Worm (Caenorhabditis elegans): ENCODE data around the gene K07H8.7.
A peak's percentile ranks its signal among the peaks of the same experiment; 100 is the strongest.

Gene K07H8.7

DNA sequence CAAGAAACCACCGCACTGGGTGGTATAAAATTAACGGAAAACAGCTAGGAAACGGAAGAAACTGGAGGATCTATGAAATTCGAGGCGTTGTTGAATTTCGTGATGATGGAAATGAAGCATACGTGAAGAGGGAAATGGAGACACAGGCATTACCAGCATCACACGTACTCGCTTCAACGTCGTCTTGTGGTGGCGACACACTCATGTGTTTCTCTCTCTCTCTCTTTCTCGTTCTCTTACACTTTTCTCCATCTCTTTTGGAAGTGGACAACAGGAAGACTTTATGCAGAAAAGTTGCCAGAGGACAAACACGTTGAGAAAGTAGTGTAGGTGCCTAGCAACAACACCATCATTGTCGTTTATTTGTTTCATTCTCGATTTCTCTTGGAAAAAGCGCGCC lies 27.4 kb downstream of the K07H8.7 start (continued):
- TF ChIP-seq alr-1 (tag; optimal IDR thresholded peaks at IDR 0.05; ENCODE audit: borderline replicate concordance) (no peak), grh-1 (GFP tag; IDR thresholded peaks at IDR 0.05) (no peak), ets-5 (GFP tag; IDR thresholded peaks at IDR 0.05) (no peak), irx-1 (tag; optimal IDR thresholded peaks at IDR 0.05) (peak; percentile 23), elt-2 (tag; optimal IDR thresholded peaks at IDR 0.05) (no peak), ceh-90 (tag; optimal IDR thresholded peaks at IDR 0.05) (no peak), Y116A8C.19 (tag; optimal IDR thresholded peaks at IDR 0.05; ENCODE audit: borderline replicate concordance) (no peak), pqm-1 (tag; optimal IDR thresholded peaks at IDR 0.05) (no peak), nhr-28 (tag; optimal IDR thresholded peaks at IDR 0.05) (no peak), isw-1 (GFP tag; IDR thresholded peaks at IDR 0.05) (no peak), zag-1 (tag; optimal IDR thresholded peaks at IDR 0.05) (no peak), mdl-1 (tag; optimal IDR thresholded peaks at IDR 0.05) (peak in 1 of 2 experiments; percentile 39), nhr-90 (tag; optimal IDR thresholded peaks at IDR 0.05; ENCODE audit: poor library complexity) (no peak), nhr-12 (tag; optimal IDR thresholded peaks at IDR 0.05) (no peak), pax-3 (tag; optimal IDR thresholded peaks at IDR 0.05) (no peak), lin-15B (tag; optimal IDR thresholded peaks at IDR 0.05) (no peak), lin-14 (GFP tag; optimal IDR thresholded peaks at IDR 0.05) (peak; percentile 78), aly-2 (tag; optimal IDR thresholded peaks at IDR 0.05) (no peak), C16A3.4 (tag; optimal IDR thresholded peaks at IDR 0.05) (peak; percentile 13), tbx-2 (tag; optimal IDR thresholded peaks at IDR 0.05) (peak; percentile 23), ztf-4 (tag; optimal IDR thresholded peaks at IDR 0.05) (no peak), aha-1 (tag; optimal IDR thresholded peaks at IDR 0.05) (no peak), lin-13 (GFP tag; optimal IDR thresholded peaks at IDR 0.05) (no peak), fkh-8 (tag; optimal IDR thresholded peaks at IDR 0.05) (peak; percentile 81), dpl-1 (GFP tag; optimal IDR thresholded peaks at IDR 0.05) (no peak), nhr-19 (GFP tag; conservative IDR thresholded peaks at IDR 0.05) (no peak), unc-98 (GFP tag; IDR thresholded peaks at IDR 0.05) (no peak), nhr-76 (tag; optimal IDR thresholded peaks at IDR 0.05) (no peak), sptf-1 (tag; optimal IDR thresholded peaks at IDR 0.05) (no peak), zip-4 (GFP tag; optimal IDR thresholded peaks at IDR 0.05) (no peak), hlh-4 (tag; optimal IDR thresholded peaks at IDR 0.05) (no peak), ztf-11 (tag; optimal IDR thresholded peaks at IDR 0.05) (no peak), pag-3 (tag; optimal IDR thresholded peaks at IDR 0.05; ENCODE audit: borderline replicate concordance, insufficient read depth) (no peak), nhr-77 (tag; optimal IDR thresholded peaks at IDR 0.05) (no peak), unc-62 (GFP tag; optimal IDR thresholded peaks at IDR 0.05) (no peak), ceh-88 (GFP tag; IDR thresholded peaks at IDR 0.05) (no peak), blmp-1 (tag; optimal IDR thresholded peaks at IDR 0.05) (peak; percentile 75), lin-35 (GFP tag; optimal IDR thresholded peaks at IDR 0.05) (peak; percentile 23 to 47), efl-3 (GFP tag; optimal IDR thresholded peaks at IDR 0.05) (no peak), nhr-47 (tag; optimal IDR thresholded peaks at IDR 0.05) (peak; percentile 34), ces-1 (GFP tag; optimal IDR thresholded peaks at IDR 0.05) (no peak), mep-1 (tag; optimal IDR thresholded peaks at IDR 0.05) (peak; percentile 37), lir-3 (tag; optimal IDR thresholded peaks at IDR 0.05; ENCODE audit: poor library complexity) (no peak), elt-3 (tag; optimal IDR thresholded peaks at IDR 0.05) (no peak), unc-130 (tag; optimal IDR thresholded peaks at IDR 0.05) (no peak), hlh-17 (GFP tag; optimal IDR thresholded peaks at IDR 0.05; ENCODE audit: borderline replicate concordance) (no peak), nhr-237 (tag; optimal IDR thresholded peaks at IDR 0.05) (no peak), unc-30 (tag; optimal IDR thresholded peaks at IDR 0.05) (no peak), fkh-10 (GFP tag; optimal IDR thresholded peaks at IDR 0.05) (no peak), F16B12.6 (tag; optimal IDR thresholded peaks at IDR 0.05) (no peak), lin-39 (tag; optimal IDR thresholded peaks at IDR 0.05) (no peak), C34B4.2 (tag; optimal IDR thresholded peaks at IDR 0.05) (no peak), C04F5.9 (tag; optimal IDR thresholded peaks at IDR 0.05) (no peak), ama-1 (optimal IDR thresholded peaks at IDR 0.05) (no peak)
